Fruit fly (Drosophila melanogaster): ENCODE measurements around the gene CG43245.

The CG43245 gene

dm6 chr3L:10740707-10741106, 31.0 kb upstream of the CG43245 start:
- TF ChIP-seq CG8478 (optimal IDR thresholded peaks at IDR 0.05) (no peak), CTCF (optimal IDR thresholded peaks at IDR 0.05) (no peak)

- TF ChIP-seq CTCF (optimal IDR thresholded peaks at IDR 0.05), result no peak
- TF ChIP-seq CG8478 (optimal IDR thresholded peaks at IDR 0.05), result no peak
Measured at dm6 chr3L:10741120-10741519, 30.6 kb upstream of the CG43245 start.

dm6 chr3L:10742225-10742624, 29.5 kb upstream of the CG43245 start:
- TF ChIP-seq CTCF (optimal IDR thresholded peaks at IDR 0.05) (no peak), CG8478 (optimal IDR thresholded peaks at IDR 0.05) (no peak)

dm6 chr3L:10742813-10743212, 28.9 kb upstream of the CG43245 start:
- TF ChIP-seq CTCF (optimal IDR thresholded peaks at IDR 0.05), result no peak
- no peak for TF ChIP-seq CG8478 (optimal IDR thresholded peaks at IDR 0.05)

DNA sequence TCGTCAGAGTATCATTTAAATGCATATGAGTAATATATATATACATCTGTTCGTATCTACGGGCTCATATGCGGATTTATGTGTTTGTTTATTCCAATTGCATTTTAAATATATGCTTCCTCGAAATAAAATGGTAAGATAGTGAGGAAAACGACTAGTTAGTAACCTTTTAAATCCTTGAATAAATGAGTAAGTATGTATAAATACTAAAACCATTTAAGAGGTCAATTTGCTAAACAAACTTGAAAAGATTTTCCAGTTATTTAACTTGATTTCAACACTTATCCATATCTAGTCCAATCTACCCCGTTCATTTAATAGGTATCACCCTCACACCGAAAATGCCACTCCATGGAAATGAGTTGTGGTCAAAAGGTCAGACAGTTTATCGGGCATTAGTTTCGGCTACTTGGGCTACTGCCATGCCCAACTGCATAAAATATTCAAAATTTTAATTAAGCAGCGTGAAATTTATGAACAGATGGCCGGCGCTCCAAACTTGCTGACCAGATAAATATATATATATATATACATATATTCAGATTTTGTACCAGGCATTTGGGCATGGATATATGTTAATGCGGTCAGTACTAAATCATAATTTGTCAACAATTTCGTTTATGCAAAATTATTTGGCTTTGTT, 26.1 kb upstream of the CG43245 start:
- TF ChIP-seq CG8478 (optimal IDR thresholded peaks at IDR 0.05), result no peak
- no peak for TF ChIP-seq CTCF (optimal IDR thresholded peaks at IDR 0.05)

DNA sequence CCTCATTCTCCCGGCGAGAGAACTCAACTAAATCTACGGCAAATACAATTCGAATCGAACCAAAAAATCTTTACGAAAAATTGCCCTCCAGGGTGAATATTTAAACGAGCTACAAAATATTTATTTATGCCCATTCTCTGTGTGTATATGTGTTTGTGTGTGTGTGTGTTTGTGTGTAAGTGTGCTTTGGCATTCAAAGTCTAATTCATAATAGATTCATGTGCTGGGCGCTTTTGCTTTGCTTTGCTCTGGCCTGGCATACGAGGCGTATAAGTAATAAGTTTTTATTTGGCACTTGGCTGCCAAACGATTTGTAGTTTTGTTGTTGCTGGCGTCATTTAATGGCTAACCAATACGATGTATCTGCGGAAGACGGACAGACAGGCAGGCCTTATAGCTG, 24.3 kb upstream of the CG43245 start:
- TF ChIP-seq CG8478 (optimal IDR thresholded peaks at IDR 0.05) (no peak), CTCF (optimal IDR thresholded peaks at IDR 0.05) (no peak)

- TF ChIP-seq CG8478 (optimal IDR thresholded peaks at IDR 0.05) (no peak), CTCF (optimal IDR thresholded peaks at IDR 0.05) (no peak)
Measured at dm6 chr3L:10750668-10751067, 21.1 kb upstream of the CG43245 start.

DNA sequence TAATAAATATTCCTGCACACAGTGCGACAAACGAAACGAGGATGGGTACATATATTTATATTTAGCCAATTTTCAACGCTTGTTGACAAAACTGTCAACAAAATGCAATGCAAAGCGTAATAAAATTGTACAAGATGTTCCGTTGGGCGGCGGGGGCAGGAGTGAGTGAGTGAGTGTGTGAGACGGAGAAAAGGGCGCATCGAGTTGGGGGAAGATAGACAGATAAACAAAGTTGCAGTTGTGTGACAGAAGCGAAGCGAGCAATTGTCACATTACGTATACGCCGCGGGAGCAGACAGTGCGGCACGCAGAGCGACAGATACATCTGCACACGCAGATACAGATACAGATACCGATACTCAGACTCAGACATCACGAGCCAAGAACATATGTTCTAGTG, 20.4 kb upstream of the CG43245 start:
- TF ChIP-seq CTCF (optimal IDR thresholded peaks at IDR 0.05), result no peak
- TF ChIP-seq CG8478 (optimal IDR thresholded peaks at IDR 0.05), result no peak

DNA sequence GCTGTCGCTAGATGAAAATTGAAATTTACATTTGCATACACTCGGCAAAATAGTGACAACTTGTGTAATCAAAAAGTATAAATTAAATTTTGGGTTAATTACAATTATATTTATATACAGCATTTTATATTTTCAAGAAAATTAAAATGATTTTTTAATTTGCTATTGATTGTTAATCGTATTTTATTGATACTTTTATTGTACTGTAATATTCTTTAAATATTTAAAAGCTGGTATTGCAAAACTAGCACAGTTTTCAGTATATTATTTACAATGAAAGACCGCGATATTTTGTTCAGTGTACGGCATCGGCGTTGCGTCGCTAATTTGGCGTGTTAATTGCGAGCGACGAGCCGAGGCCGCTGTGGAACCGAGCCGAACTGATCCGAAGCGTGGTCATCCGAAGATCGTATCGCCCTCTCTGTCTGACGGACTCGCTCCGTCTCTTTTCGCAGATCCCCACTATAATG, 19.1 kb upstream of the CG43245 start:
- TF ChIP-seq CTCF (optimal IDR thresholded peaks at IDR 0.05), result no peak
- no peak for TF ChIP-seq CG8478 (optimal IDR thresholded peaks at IDR 0.05)

DNA sequence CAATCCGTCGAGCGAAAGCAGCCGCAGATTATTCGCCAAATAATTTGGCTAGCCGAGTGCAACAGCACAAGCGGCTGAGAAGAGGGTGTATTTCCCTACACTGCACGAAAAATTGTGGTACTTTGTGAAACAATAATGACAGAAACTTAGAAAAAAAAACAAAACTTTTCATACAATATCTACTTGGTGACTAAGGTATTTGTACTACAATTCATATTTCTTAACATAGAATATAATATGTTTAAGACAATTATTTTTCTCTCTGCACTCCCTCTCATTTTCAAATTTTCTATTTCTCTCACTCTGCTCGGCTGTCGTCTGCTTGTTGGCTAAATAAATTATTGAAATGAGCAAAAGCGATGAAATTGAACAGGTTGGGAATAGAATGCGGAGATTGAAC, 15.6 kb upstream of the CG43245 start:
- TF ChIP-seq CTCF (optimal IDR thresholded peaks at IDR 0.05), result no peak
- TF ChIP-seq CG8478 (optimal IDR thresholded peaks at IDR 0.05), result no peak

- TF ChIP-seq CG8478 (optimal IDR thresholded peaks at IDR 0.05) (no peak), CTCF (optimal IDR thresholded peaks at IDR 0.05) (no peak)
Measured at dm6 chr3L:10756919-10757318, 14.8 kb upstream of the CG43245 start.

dm6 chr3L:10757605-10758004, 14.1 kb upstream of the CG43245 start:
- TF ChIP-seq CG8478 (optimal IDR thresholded peaks at IDR 0.05) (no peak), CTCF (optimal IDR thresholded peaks at IDR 0.05) (no peak)

dm6 chr3L:10759793-10760651, 11.7 kb upstream of the CG43245 start:
- TF ChIP-seq CTCF (optimal IDR thresholded peaks at IDR 0.05) (no peak), CG8478 (optimal IDR thresholded peaks at IDR 0.05) (no peak)

DNA sequence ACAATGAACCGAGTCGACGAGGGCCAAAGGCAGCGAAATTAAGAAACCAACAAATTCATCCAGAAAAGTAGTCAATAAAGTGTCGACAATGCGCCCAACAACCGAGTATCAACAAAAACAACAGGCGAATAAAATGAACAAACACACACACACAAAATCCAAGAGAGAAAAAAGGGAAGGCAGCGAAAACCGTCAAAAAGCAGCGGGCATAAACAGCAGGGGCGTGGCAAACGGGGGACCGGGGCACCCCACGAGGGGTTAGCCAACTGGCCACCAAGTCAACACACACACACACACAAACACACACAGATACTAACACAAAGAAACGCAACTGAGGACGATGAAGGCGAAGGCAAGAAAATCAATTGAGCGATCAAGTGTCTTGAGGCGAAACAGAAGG, 11.0 kb upstream of the CG43245 start:
- TF ChIP-seq CG8478 (optimal IDR thresholded peaks at IDR 0.05) (no peak), CTCF (optimal IDR thresholded peaks at IDR 0.05) (no peak)

DNA sequence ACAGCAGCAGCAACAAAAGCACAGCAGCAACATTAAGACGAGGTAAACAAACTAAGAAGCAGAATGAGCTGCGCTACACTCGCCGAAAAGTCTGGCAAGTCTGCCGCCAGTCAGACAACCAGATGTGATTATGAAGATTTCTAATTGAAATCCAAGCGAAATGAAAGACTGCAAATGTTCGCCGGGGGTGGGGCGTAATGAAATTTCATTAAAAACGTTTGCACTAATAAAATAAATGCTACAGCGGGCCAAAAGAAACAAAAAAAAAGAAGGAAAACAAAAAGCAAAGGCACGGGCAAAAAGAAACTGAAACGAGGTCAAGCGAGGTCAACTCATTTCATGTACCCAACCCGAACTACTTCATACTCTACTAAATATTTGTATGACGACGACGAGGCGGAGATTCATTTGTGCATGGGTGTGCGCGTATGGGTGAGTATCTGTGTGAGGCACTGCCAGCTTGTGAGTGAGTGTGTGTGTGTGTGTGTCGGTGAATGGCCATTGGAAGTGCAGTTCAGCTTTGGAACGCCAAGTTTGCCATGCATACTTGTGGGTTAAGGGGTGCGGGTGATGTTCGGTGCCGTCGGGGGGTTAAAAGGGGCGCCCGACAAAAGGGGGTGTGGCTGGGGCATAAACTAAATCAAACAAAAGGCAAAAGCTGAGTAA, 5.1 kb upstream of the CG43245 start:
- TF ChIP-seq CTCF (optimal IDR thresholded peaks at IDR 0.05), result no peak
- TF ChIP-seq CG8478 (optimal IDR thresholded peaks at IDR 0.05), result no peak
